Fruit fly (Drosophila melanogaster): Measurements from ENCODE around the gene CG5112.
A peak's percentile ranks its signal among the peaks of the same experiment; 100 is the strongest.

Gene CG5112

DNA sequence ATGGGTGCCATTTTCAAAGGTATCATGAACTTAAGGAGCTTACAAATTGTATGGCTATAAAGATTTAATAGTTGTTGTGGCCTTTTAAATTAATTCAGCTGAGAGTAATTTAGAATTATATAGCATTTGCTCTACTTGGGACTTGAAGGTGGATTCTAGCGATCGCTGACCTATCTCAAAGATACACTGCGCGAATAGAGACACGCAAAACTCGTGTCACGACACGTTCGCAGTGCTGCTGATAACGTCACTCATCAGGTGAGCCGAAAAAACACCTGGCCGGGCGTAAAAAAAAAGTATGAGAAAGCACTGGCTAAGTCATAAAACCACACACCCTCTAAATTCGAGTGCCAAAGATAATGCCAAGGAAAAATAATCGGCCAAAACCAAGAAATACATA is 1.6 kb upstream of the CG5112 start (continued):
- TF ChIP-seq Bteb2 (GFP tag; optimal IDR thresholded peaks at IDR 0.05) (no peak), Hr78 (GFP tag; optimal IDR thresholded peaks at IDR 0.05) (no peak), ewg (GFP tag; optimal IDR thresholded peaks at IDR 0.05) (no peak)

dm6 chr3R:25490375-25490774 is 885 bp upstream of the CG5112 start:
- TF ChIP-seq her (GFP tag; optimal IDR thresholded peaks at IDR 0.05) (no peak), az2 (GFP tag; optimal IDR thresholded peaks at IDR 0.05) (peak; percentile 19), Xbp1 (GFP tag; optimal IDR thresholded peaks at IDR 0.05) (peak; percentile 14), NfI (GFP tag; optimal IDR thresholded peaks at IDR 0.05) (no peak), CG12942 (GFP tag; optimal IDR thresholded peaks at IDR 0.05) (no peak), CG2129 (GFP tag; IDR thresholded peaks at IDR 0.05; ENCODE audit: partially characterized antibody) (no peak), D (optimal IDR thresholded peaks at IDR 0.05) (no peak), D (GFP tag; optimal IDR thresholded peaks at IDR 0.05) (no peak), Nf-YC (tag; optimal IDR thresholded peaks at IDR 0.05) (peak; percentile 86), Fer3 (tag; optimal IDR thresholded peaks at IDR 0.05) (no peak), Drgx (GFP tag; IDR thresholded peaks at IDR 0.05) (peak; percentile 71), Atf6 (GFP tag; IDR thresholded peaks at IDR 0.05) (no peak), CG9609 (GFP tag; optimal IDR thresholded peaks at IDR 0.05) (no peak), salm (tag; optimal IDR thresholded peaks at IDR 0.05) (no peak), CG9932 (GFP tag; IDR thresholded peaks at IDR 0.05) (peak; percentile 3; the same call in 1 of the 2 replicates), Dp (GFP tag; optimal IDR thresholded peaks at IDR 0.05) (no peak), fd3F (GFP tag; optimal IDR thresholded peaks at IDR 0.05) (no peak), D19B (GFP tag; optimal IDR thresholded peaks at IDR 0.05) (peak; percentile 88), dmrt99B (tag; optimal IDR thresholded peaks at IDR 0.05) (peak; percentile 36), nerfin-1 (tag; optimal IDR thresholded peaks at IDR 0.05) (no peak), shn (GFP tag; optimal IDR thresholded peaks at IDR 0.05) (no peak), CG17359 (tag; optimal IDR thresholded peaks at IDR 0.05) (peak; percentile 35), ci (GFP tag; IDR thresholded peaks at IDR 0.05) (peak; percentile 8; the same call in 1 of the 3 replicates), CG17186 (GFP tag; optimal IDR thresholded peaks at IDR 0.05) (no peak), CG5245 (GFP tag; optimal IDR thresholded peaks at IDR 0.05) (no peak), tll (GFP tag; optimal IDR thresholded peaks at IDR 0.05) (no peak), Taf1 (GFP tag; IDR thresholded peaks at IDR 0.05) (0 out of 2 replicates have a peak, but pooled peaks have one; percentile 9), CG17612 (GFP tag; IDR thresholded peaks at IDR 0.05) (no peak), Asciz (GFP tag; optimal IDR thresholded peaks at IDR 0.05) (peak; percentile 29), CG42726 (GFP tag; IDR thresholded peaks at IDR 0.05; ENCODE audit: partially characterized antibody) (no peak), Hr51 (GFP tag; optimal IDR thresholded peaks at IDR 0.05) (peak in 1 of 2 experiments; percentile 48), ken (GFP tag; IDR thresholded peaks at IDR 0.05) (peak; percentile 29; the same call in 1 of the 3 replicates), zf30C (GFP tag; optimal IDR thresholded peaks at IDR 0.05) (no peak), Dip2 (GFP tag; IDR thresholded peaks at IDR 0.05) (no peak), dmrt11E (tag; optimal IDR thresholded peaks at IDR 0.05) (no peak), CG14860 (GFP tag; IDR thresholded peaks at IDR 0.05; ENCODE audit: partially characterized antibody) (no peak), YL-1 (GFP tag; optimal IDR thresholded peaks at IDR 0.05) (no peak), CG9817 (tag; optimal IDR thresholded peaks at IDR 0.05) (no peak), ac (GFP tag; optimal IDR thresholded peaks at IDR 0.05) (no peak), CG11456 (GFP tag; IDR thresholded peaks at IDR 0.05) (0 out of 3 replicates have a peak, but pooled peaks have one; percentile 4), wdn (GFP tag; IDR thresholded peaks at IDR 0.05) (no peak), Neu2 (GFP tag; optimal IDR thresholded peaks at IDR 0.05; ENCODE audit: borderline replicate concordance) (no peak), CG30020 (tag; optimal IDR thresholded peaks at IDR 0.05) (no peak), gsb-n (tag; optimal IDR thresholded peaks at IDR 0.05) (peak; percentile 2), CG18619 (GFP tag; optimal IDR thresholded peaks at IDR 0.05) (no peak)
